Worm (Caenorhabditis elegans) whole organism, late embryonic: ENCODE results near the gene R05D3.9.

Experiments used
- eyg-1 ChIP-seq: sonication (generic microtip); optimal IDR thresholded peaks from 2 replicates; lab custom pipeline; 2016; ENCODE audit warnings: missing genotype, missing genetic modification characterization, missing compliant biosample characterization
- fkh-10 ChIP-seq: fragments of 150-350 bp; optimal IDR thresholded peaks from 2 replicates; lab custom pipeline; 2014; ENCODE audit warnings: missing biosample characterization, missing genetic modification reagents, missing genetic modification characterization
- nhr-11 ChIP-seq: fragments of 150-350 bp; optimal IDR thresholded peaks from 2 replicates; lab custom pipeline; 2014; ENCODE audit warnings: missing biosample characterization, missing genetic modification characterization
- tbx-2 ChIP-seq: sonication (generic microtip); optimal IDR thresholded peaks from 2 replicates; lab custom pipeline; 2016; ENCODE audit warnings: missing genetic modification characterization, missing compliant biosample characterization

- TF ChIP-seq fkh-10 (GFP tag; lab: Kevin White, UChicago) (no peak), nhr-11 (tag; lab: Kevin White, UChicago) (no peak), eyg-1 (tag; lab: Kevin White, UChicago) (no peak), tbx-2 (tag; lab: Kevin White, UChicago) (no peak)
These were observed 48.3 kb upstream of the R05D3.9 start for ce11 chrIII:8416871-8417191.
